Fruit fly (Drosophila melanogaster) whole organism, embryonic: ENCODE results near the gene ebd1.

Experiments used
- Aef1 ChIP-seq: fragments of 200-800 bp; sonication (Bioruptor generic); IDR thresholded peaks from 3 replicates; pipeline ENCODE4 v1.3.6; 2022; ENCODE audit warnings: missing biosample characterization, missing genetic modification characterization
- Antp ChIP-seq: fragments of 200-800 bp; sonication (Bioruptor generic); optimal IDR thresholded peaks from 3 replicates; lab custom pipeline; 2016; ENCODE audit warnings: missing biosample characterization, missing genetic modification characterization
- Bteb2 ChIP-seq: fragments of 200-800 bp; sonication (Bioruptor generic); optimal IDR thresholded peaks from 2 replicates; lab custom pipeline; 2016; ENCODE audit warnings: missing biosample characterization, missing genetic modification characterization
- CG10209 ChIP-seq: fragments of 200-800 bp; sonication (Bioruptor generic); optimal IDR thresholded peaks from 3 replicates; lab custom pipeline; 2017; ENCODE audit warnings: missing biosample characterization, mild to moderate bottlenecking, missing genetic modification characterization, missing genetic modification reagents
- CG12104 ChIP-seq: fragments of 200-800 bp; sonication (Bioruptor generic); optimal IDR thresholded peaks from 3 replicates; lab custom pipeline; 2016; ENCODE audit warnings: missing biosample characterization, missing genetic modification characterization
- CG12299 ChIP-seq: fragments of 200-800 bp; sonication (Bioruptor generic); optimal IDR thresholded peaks from 2 replicates; lab custom pipeline; 2018; ENCODE audit warnings: missing biosample characterization, mild to moderate bottlenecking, missing genetic modification characterization
- CG14014 ChIP-seq: fragments of 200-800 bp; sonication (Bioruptor generic); IDR thresholded peaks from 2 replicates; pipeline ENCODE4 v1.3.6; 2022; ENCODE audit warnings: missing biosample characterization, missing genetic modification characterization
- CG15073 ChIP-seq: fragments of 200-800 bp; sonication (Bioruptor generic); optimal IDR thresholded peaks from 2 replicates; lab custom pipeline; 2016; ENCODE audit warnings: missing biosample characterization, missing genetic modification characterization
- CG1529 ChIP-seq: fragments of 200-800 bp; sonication (Bioruptor generic); optimal IDR thresholded peaks from 3 replicates; lab custom pipeline; 2018; ENCODE audit warnings: missing biosample characterization, missing genetic modification characterization
- CG15601 ChIP-seq: fragments of 200-800 bp; sonication (Bioruptor generic); optimal IDR thresholded peaks from 3 replicates; lab custom pipeline; 2019; ENCODE audit warnings: missing biosample characterization, mild to moderate bottlenecking, missing genetic modification characterization, moderate library complexity
- CG16779 ChIP-seq: fragments of 200-800 bp; sonication (Bioruptor generic); IDR thresholded peaks from 2 replicates; pipeline ENCODE4 v1.3.6; 2022; ENCODE audit warnings: missing biosample characterization, missing genetic modification characterization
- CG16813 ChIP-seq: fragments of 200-800 bp; sonication (Bioruptor generic); IDR thresholded peaks from 3 replicates; pipeline ENCODE4 v1.3.6; 2022; ENCODE audit warnings: missing biosample characterization, missing genetic modification characterization; ENCODE audit not compliant: partially characterized antibody
- CG16815 ChIP-seq: fragments of 200-800 bp; sonication (Bioruptor generic); optimal IDR thresholded peaks from 3 replicates; lab custom pipeline; 2017; ENCODE audit warnings: missing biosample characterization, mild to moderate bottlenecking, missing genetic modification characterization
- CG18011 ChIP-seq: fragments of 200-800 bp; sonication (Bioruptor generic); optimal IDR thresholded peaks from 2 replicates; lab custom pipeline; 2017; ENCODE audit warnings: missing biosample characterization, missing genetic modification characterization, mild to moderate bottlenecking, moderate library complexity, missing genotype
- CG18764 ChIP-seq: fragments of 200-800 bp; sonication (Bioruptor generic); optimal IDR thresholded peaks from 3 replicates; lab custom pipeline; 2016; ENCODE audit warnings: missing biosample characterization, missing genetic modification characterization
- CG7928 ChIP-seq: fragments of 200-800 bp; sonication (Bioruptor generic); optimal IDR thresholded peaks from 2 replicates; lab custom pipeline; 2017; ENCODE audit warnings: missing biosample characterization, mild to moderate bottlenecking, missing genetic modification characterization
- CG7963 ChIP-seq: fragments of 200-800 bp; sonication (Bioruptor generic); IDR thresholded peaks from 3 replicates; pipeline ENCODE4 v1.3.6; 2022; ENCODE audit warnings: missing biosample characterization, missing genetic modification characterization; ENCODE audit not compliant: partially characterized antibody
- CG8281 ChIP-seq: fragments of 200-800 bp; sonication (Bioruptor generic); optimal IDR thresholded peaks from 2 replicates; lab custom pipeline; 2018; ENCODE audit warnings: missing biosample characterization, mild to moderate bottlenecking, missing genetic modification characterization, moderate library complexity
- CG9215 ChIP-seq: fragments of 200-800 bp; sonication (Bioruptor generic); IDR thresholded peaks from 2 replicates; pipeline ENCODE4 v1.3.6; 2022; ENCODE audit warnings: missing biosample characterization, missing genetic modification characterization
- CoRest ChIP-seq: fragments of 200-800 bp; sonication (Bioruptor generic); optimal IDR thresholded peaks from 3 replicates; lab custom pipeline; 2018; ENCODE audit warnings: missing biosample characterization, mild to moderate bottlenecking, missing genetic modification characterization, moderate library complexity
- D19A ChIP-seq: fragments of 200-800 bp; optimal IDR thresholded peaks from 3 replicates; lab custom pipeline; 2019; ENCODE audit warnings: missing biosample characterization, mild to moderate bottlenecking, missing genetic modification characterization, moderate library complexity
- D19B ChIP-seq: fragments of 200-800 bp; sonication (Bioruptor generic); optimal IDR thresholded peaks from 2 replicates; lab custom pipeline; 2017; ENCODE audit warnings: missing biosample characterization, mild to moderate bottlenecking, missing genetic modification characterization
- Dip2 ChIP-seq: fragments of 200-800 bp; sonication (Bioruptor generic); IDR thresholded peaks from 2 replicates; pipeline ENCODE4 v1.3.6; 2022; ENCODE audit warnings: missing biosample characterization, missing genetic modification characterization
- E2f1 ChIP-seq: fragments of 200-800 bp; sonication (Bioruptor generic); IDR thresholded peaks from 2 replicates; pipeline ENCODE4 v1.3.6; 2022; ENCODE audit warnings: missing biosample characterization, missing genetic modification characterization
- Gsc ChIP-seq: fragments of 200-800 bp; sonication (Bioruptor generic); IDR thresholded peaks from 2 replicates; pipeline ENCODE4 v1.3.6; 2022; ENCODE audit warnings: missing biosample characterization, missing genetic modification characterization
- Hand ChIP-seq: fragments of 200-800 bp; sonication (Bioruptor generic); optimal IDR thresholded peaks from 2 replicates; lab custom pipeline; 2017; ENCODE audit warnings: mild to moderate bottlenecking, missing biosample characterization, missing genetic modification reagents, missing genetic modification characterization
- Mrtf ChIP-seq: fragments of 200-800 bp; sonication (Bioruptor generic); IDR thresholded peaks from 3 replicates; pipeline ENCODE4 v1.3.6; 2022; ENCODE audit warnings: missing biosample characterization, missing genetic modification characterization
- Ptx1 ChIP-seq: fragments of 200-800 bp; sonication (Bioruptor generic); IDR thresholded peaks from 2 replicates; pipeline ENCODE4 v1.3.6; 2022; ENCODE audit warnings: missing biosample characterization, missing genetic modification characterization
- Stat92E ChIP-seq, 3 experiments: fragments of >200 bp in 2 of 3; fragments of 200-800 bp in 1 of 3; sonication (Bioruptor generic) in 1 of 3; optimal IDR thresholded peaks; 2 replicates each; lab custom pipeline; 2017 to 2019; ENCODE audit warnings: missing biosample characterization in 3 of 3, missing genetic modification characterization in 3 of 3, mild to moderate bottlenecking in 1 of 3, moderate library complexity in 1 of 3
- Usf ChIP-seq: fragments of 200-800 bp; sonication (Bioruptor generic); optimal IDR thresholded peaks from 2 replicates; lab custom pipeline; 2017; ENCODE audit warnings: missing genotype, missing biosample characterization, missing genetic modification characterization
- aop ChIP-seq: fragments of 200-800 bp; sonication (Bioruptor generic); IDR thresholded peaks from 2 replicates; pipeline ENCODE4 v1.3.6; 2022; ENCODE audit warnings: missing biosample characterization, missing genetic modification characterization
- bbx ChIP-seq: fragments of 200-800 bp; sonication (Bioruptor generic); IDR thresholded peaks from 2 replicates; pipeline ENCODE4 v1.3.6; 2022; ENCODE audit warnings: missing biosample characterization, missing genetic modification characterization; ENCODE audit not compliant: partially characterized antibody
- btn ChIP-seq: fragments of 200-800 bp; sonication (Bioruptor generic); optimal IDR thresholded peaks from 2 replicates; lab custom pipeline; 2016; ENCODE audit warnings: missing biosample characterization, missing genetic modification characterization
- caup ChIP-seq: fragments of 200-800 bp; sonication (Bioruptor generic); optimal IDR thresholded peaks from 3 replicates; lab custom pipeline; 2017; ENCODE audit warnings: missing biosample characterization, mild to moderate bottlenecking, missing genetic modification characterization, moderate library complexity; ENCODE audit not compliant: severe bottlenecking
- dm ChIP-seq: fragments of 200-800 bp; sonication (Bioruptor generic); optimal IDR thresholded peaks from 3 replicates; lab custom pipeline; 2016; ENCODE audit warnings: missing biosample characterization, missing genetic modification characterization
- insv ChIP-seq, 2 experiments: fragments of 200-800 bp; sonication (Bioruptor generic); optimal IDR thresholded peaks; 3 replicates each; lab custom pipeline; 2016 to 2018; ENCODE audit warnings: missing biosample characterization in 2 of 2, missing genetic modification characterization in 2 of 2
- ken ChIP-seq: fragments of 200-800 bp; sonication (Bioruptor generic); IDR thresholded peaks from 3 replicates; pipeline ENCODE4 v1.3.6; 2022; ENCODE audit warnings: missing biosample characterization, missing genetic modification characterization
- kni ChIP-seq: fragments of 200-800 bp; sonication (Bioruptor generic); optimal IDR thresholded peaks from 3 replicates; lab custom pipeline; 2017; ENCODE audit warnings: mild to moderate bottlenecking, missing biosample characterization, missing genetic modification reagents, missing genetic modification characterization
- lov ChIP-seq, 2 experiments: fragments of 200-800 bp in 1 of 2; fragments of >200 bp in 1 of 2; sonication (Bioruptor generic) in 1 of 2; IDR thresholded peaks in 1 of 2; optimal IDR thresholded peaks in 1 of 2; 2 replicates in 1 of 2; 3 replicates in 1 of 2; pipeline versions ENCODE4 v1.3.6 to Lab custom; 2017 to 2022; ENCODE audit warnings: missing biosample characterization in 1 of 2, missing genetic modification characterization in 1 of 2
- mam ChIP-seq: fragments of 200-800 bp; sonication (Bioruptor generic); optimal IDR thresholded peaks from 3 replicates; lab custom pipeline; 2016; ENCODE audit warnings: missing biosample characterization, missing genetic modification characterization
- mld ChIP-seq: fragments of 200-800 bp; sonication (Bioruptor generic); IDR thresholded peaks from 3 replicates; pipeline ENCODE4 v1.3.6; 2022; ENCODE audit warnings: missing biosample characterization, missing genetic modification characterization; ENCODE audit not compliant: partially characterized antibody
- onecut ChIP-seq: fragments of 200-800 bp; sonication (Bioruptor generic); IDR thresholded peaks from 2 replicates; pipeline ENCODE4 v1.3.6; 2022; ENCODE audit warnings: missing biosample characterization, missing genetic modification characterization
- ro ChIP-seq: fragments of 200-800 bp; sonication (Bioruptor generic); IDR thresholded peaks from 2 replicates; pipeline ENCODE4 v1.3.6; 2022; ENCODE audit warnings: missing biosample characterization, missing genetic modification characterization
- sd ChIP-seq: fragments of 200-800 bp; sonication (Bioruptor generic); optimal IDR thresholded peaks from 3 replicates; lab custom pipeline; 2018; ENCODE audit warnings: missing biosample characterization, mild to moderate bottlenecking, missing genetic modification characterization, moderate library complexity
- sisA ChIP-seq: fragments of 200-800 bp; sonication (Bioruptor generic); IDR thresholded peaks from 2 replicates; pipeline ENCODE4 v1.3.6; 2022; ENCODE audit warnings: missing biosample characterization, missing genetic modification characterization
- tx ChIP-seq: fragments of 200-800 bp; sonication (Bioruptor generic); optimal IDR thresholded peaks from 2 replicates; lab custom pipeline; 2016; ENCODE audit warnings: missing biosample characterization, missing genetic modification characterization
- z ChIP-seq: fragments of 200-800 bp; sonication (Bioruptor generic); IDR thresholded peaks from 3 replicates; pipeline ENCODE4 v1.3.6; 2022; ENCODE audit warnings: missing biosample characterization, missing genetic modification characterization
- zen2 ChIP-seq: fragments of 200-800 bp; sonication (Bioruptor generic); IDR thresholded peaks from 3 replicates; pipeline ENCODE4 v1.3.6; 2022; ENCODE audit warnings: missing biosample characterization, missing genetic modification characterization; ENCODE audit not compliant: partially characterized antibody
- zfh2 ChIP-seq: fragments of 200-800 bp; sonication (Bioruptor generic); optimal IDR thresholded peaks from 2 replicates; lab custom pipeline; 2016; ENCODE audit warnings: missing biosample characterization, missing genetic modification characterization

Gene ebd1

dm6 chr3L:725527-726191 lies 40.3 kb upstream of the ebd1 start (continued):
- TF ChIP-seq lov (optimal IDR thresholded peaks at IDR 0.05; lab: Kevin White, UChicago), result no peak
- peak; percentile 95 for TF ChIP-seq lov (GFP tag; IDR thresholded peaks at IDR 0.05; lab: Robert Waterston, UW)
- peak; percentile 78 for TF ChIP-seq CG10209 (GFP tag; lab: Kevin White, UChicago)
- TF ChIP-seq CG12299, result no peak
- peak; percentile 73 for TF ChIP-seq CoRest
- TF ChIP-seq btn, result peak; percentile 85
- TF ChIP-seq Gsc, result peak; percentile 80
- no peak for TF ChIP-seq zen2
- TF ChIP-seq onecut (GFP tag; lab: Robert Waterston, UW), result peak; percentile 72
- peak; percentile 62 for TF ChIP-seq Antp (GFP tag; lab: Kevin White, UChicago)
- peak in 1 of 3 experiments; percentile 16 for TF ChIP-seq Stat92E (GFP tag; optimal IDR thresholded peaks at IDR 0.05; lab: Kevin White, UChicago)
- peak; percentile 78 for TF ChIP-seq CG18764 (GFP tag; lab: Kevin White, UChicago)
- TF ChIP-seq CG16813 (GFP tag; lab: Robert Waterston, UW), result no peak
- peak; percentile 48 for TF ChIP-seq mam (GFP tag; lab: Kevin White, UChicago)
- peak; percentile 33; the same call in 1 of the 2 replicates for TF ChIP-seq CG9215 (GFP tag; lab: Robert Waterston, UW)
- TF ChIP-seq Usf (GFP tag; lab: Kevin White, UChicago), result peak; percentile 75
- no peak for TF ChIP-seq mld (GFP tag; lab: Robert Waterston, UW)
- TF ChIP-seq aop, result no peak
- peak; percentile 51; the same call in 1 of the 3 replicates for TF ChIP-seq Mrtf (GFP tag; lab: Robert Waterston, UW)
- TF ChIP-seq D19A (tag; lab: Kevin White, UChicago), result peak; percentile 83
- no peak for TF ChIP-seq CG7963 (GFP tag; lab: Robert Waterston, UW)
- TF ChIP-seq Bteb2, result no peak
- peak; percentile 79 for TF ChIP-seq sisA (GFP tag; lab: Robert Waterston, UW)
- TF ChIP-seq CG8281 (tag; lab: Kevin White, UChicago), result peak; percentile 36
- TF ChIP-seq CG16779, result no peak
- TF ChIP-seq sd, result peak; percentile 45
- TF ChIP-seq z (GFP tag; lab: Robert Waterston, UW), result peak; percentile 61; the same call in 2 of the 3 replicates
- no peak for TF ChIP-seq Dip2 (GFP tag; lab: Robert Waterston, UW)
- no peak for TF ChIP-seq Hand (GFP tag; lab: Kevin White, UChicago)
- TF ChIP-seq caup (GFP tag; lab: Kevin White, UChicago), result no peak
- TF ChIP-seq Aef1, result no peak; the same call in 2 of the 3 replicates
- TF ChIP-seq dm (GFP tag; lab: Kevin White, UChicago), result peak; percentile 60
- no peak for TF ChIP-seq CG15073
- peak; percentile 81 for TF ChIP-seq kni
- TF ChIP-seq CG15601, result peak; percentile 69
- no peak for TF ChIP-seq insv (GFP tag; optimal IDR thresholded peaks at IDR 0.05; lab: Kevin White, UChicago)
- no peak for TF ChIP-seq CG18011 (GFP tag; lab: Kevin White, UChicago)
- peak; percentile 47 for TF ChIP-seq tx
- no peak for TF ChIP-seq bbx
- TF ChIP-seq Ptx1 (GFP tag; lab: Robert Waterston, UW), result peak; percentile 62
- TF ChIP-seq CG7928 (GFP tag; lab: Kevin White, UChicago), result no peak
- peak; percentile 93 for TF ChIP-seq CG16815 (GFP tag; lab: Kevin White, UChicago)
- peak; percentile 68 for TF ChIP-seq CG1529 (GFP tag; lab: Kevin White, UChicago)
- peak; percentile 69 for TF ChIP-seq E2f1 (GFP tag; lab: Robert Waterston, UW)
- TF ChIP-seq ro (GFP tag; lab: Robert Waterston, UW), result peak; percentile 40; the same call in 1 of the 2 replicates
- no peak for TF ChIP-seq CG14014 (GFP tag; lab: Robert Waterston, UW)
- TF ChIP-seq CG12104 (GFP tag; lab: Kevin White, UChicago), result no peak
- TF ChIP-seq ken (GFP tag; lab: Robert Waterston, UW), result peak; percentile 74; the same call in 2 of the 3 replicates
- no peak for TF ChIP-seq D19B (GFP tag; lab: Kevin White, UChicago)
- no peak for TF ChIP-seq zfh2 (GFP tag; lab: Kevin White, UChicago)
